Fruit fly (Drosophila melanogaster) whole organism, embryonic: ENCODE results near the gene Herc4.

Source experiments
- ATbp ChIP-seq: fragments of 200-800 bp; sonication (Bioruptor generic); optimal IDR thresholded peaks from 2 replicates; lab custom pipeline; 2017; ENCODE audit warnings: missing biosample characterization, mild to moderate bottlenecking, missing genetic modification characterization, missing genetic modification reagents
- CG10366 ChIP-seq: fragments of 200-800 bp; sonication (Bioruptor generic); IDR thresholded peaks from 2 replicates; pipeline ENCODE4 v1.3.6; 2022; ENCODE audit warnings: missing biosample characterization, missing genetic modification characterization
- CG12391 ChIP-seq: fragments of 200-800 bp; sonication (Bioruptor generic); optimal IDR thresholded peaks from 3 replicates; lab custom pipeline; 2018; ENCODE audit warnings: missing biosample characterization, mild to moderate bottlenecking, missing genetic modification characterization, moderate library complexity
- CG12769 ChIP-seq: fragments of 200-800 bp; sonication (Bioruptor generic); optimal IDR thresholded peaks from 2 replicates; lab custom pipeline; 2019; ENCODE audit warnings: missing biosample characterization, mild to moderate bottlenecking, missing genetic modification characterization, moderate library complexity
- CG1602 ChIP-seq: fragments of 200-800 bp; sonication (Bioruptor generic); optimal IDR thresholded peaks from 3 replicates; lab custom pipeline; 2016; ENCODE audit warnings: missing biosample characterization, missing genetic modification characterization
- CG17328 ChIP-seq: fragments of 200-800 bp; sonication (Bioruptor generic); IDR thresholded peaks from 2 replicates; pipeline ENCODE4 v1.3.6; 2022; ENCODE audit warnings: missing biosample characterization, missing genetic modification characterization
- CG17385 ChIP-seq: fragments of 200-800 bp; sonication (Bioruptor generic); optimal IDR thresholded peaks from 3 replicates; lab custom pipeline; 2018; ENCODE audit warnings: missing biosample characterization, mild to moderate bottlenecking, missing genetic modification characterization
- CG17802 ChIP-seq: fragments of 200-800 bp; sonication (Bioruptor generic); optimal IDR thresholded peaks from 2 replicates; lab custom pipeline; 2018; ENCODE audit warnings: missing biosample characterization, mild to moderate bottlenecking, missing genetic modification characterization, moderate library complexity
- CG1832 ChIP-seq: fragments of 200-800 bp; sonication (Bioruptor generic); optimal IDR thresholded peaks from 2 replicates; lab custom pipeline; 2017; ENCODE audit warnings: missing biosample characterization, mild to moderate bottlenecking, missing genetic modification characterization, inconsistent platforms
- CG2129 ChIP-seq: fragments of 200-800 bp; sonication (Bioruptor generic); IDR thresholded peaks from 2 replicates; pipeline ENCODE4 v1.3.6; 2022; ENCODE audit warnings: missing biosample characterization, missing genetic modification characterization; ENCODE audit not compliant: partially characterized antibody
- CG3163 ChIP-seq: fragments of 200-800 bp; sonication (Bioruptor generic); optimal IDR thresholded peaks from 3 replicates; lab custom pipeline; 2016; ENCODE audit warnings: missing biosample characterization, missing genetic modification characterization
- CG6254 ChIP-seq: fragments of 200-800 bp; sonication (Bioruptor generic); optimal IDR thresholded peaks from 3 replicates; lab custom pipeline; 2017; ENCODE audit warnings: mild to moderate bottlenecking, missing biosample characterization, missing genetic modification reagents, missing genetic modification characterization
- CG6854 ChIP-seq: fragments of 200-800 bp; sonication (Bioruptor generic); optimal IDR thresholded peaks from 3 replicates; lab custom pipeline; 2017; ENCODE audit warnings: missing biosample characterization, mild to moderate bottlenecking, missing genetic modification characterization
- CG8924 ChIP-seq: fragments of 200-800 bp; optimal IDR thresholded peaks from 3 replicates; lab custom pipeline; 2019; ENCODE audit warnings: missing biosample characterization, mild to moderate bottlenecking, missing genetic modification characterization, moderate library complexity
- CoRest ChIP-seq: fragments of 200-800 bp; sonication (Bioruptor generic); optimal IDR thresholded peaks from 3 replicates; lab custom pipeline; 2018; ENCODE audit warnings: missing biosample characterization, mild to moderate bottlenecking, missing genetic modification characterization, moderate library complexity
- CrebB ChIP-seq: fragments of 200-800 bp; sonication (Bioruptor generic); optimal IDR thresholded peaks from 3 replicates; lab custom pipeline; 2018; ENCODE audit warnings: missing biosample characterization, mild to moderate bottlenecking, missing genetic modification characterization
- Dek ChIP-seq: fragments of 200-800 bp; sonication (Bioruptor generic); optimal IDR thresholded peaks from 3 replicates; lab custom pipeline; 2019; ENCODE audit warnings: missing biosample characterization, mild to moderate bottlenecking, missing genetic modification characterization, moderate library complexity
- Doc3 ChIP-seq: fragments of 200-800 bp; sonication (Bioruptor generic); IDR thresholded peaks from 3 replicates; pipeline ENCODE4 v1.3.6; 2022; ENCODE audit warnings: missing biosample characterization, missing genetic modification characterization; ENCODE audit not compliant: partially characterized antibody
- Fer3 ChIP-seq: fragments of 200-800 bp; sonication (Bioruptor generic); optimal IDR thresholded peaks from 2 replicates; lab custom pipeline; 2018; ENCODE audit warnings: missing biosample characterization, mild to moderate bottlenecking, missing genetic modification characterization, moderate library complexity
- Gsc ChIP-seq: fragments of 200-800 bp; sonication (Bioruptor generic); IDR thresholded peaks from 2 replicates; pipeline ENCODE4 v1.3.6; 2022; ENCODE audit warnings: missing biosample characterization, missing genetic modification characterization
- H15 ChIP-seq: fragments of 200-800 bp; sonication (Bioruptor generic); IDR thresholded peaks from 3 replicates; pipeline ENCODE4 v1.3.6; 2022; ENCODE audit warnings: missing biosample characterization, missing genetic modification characterization
- Max ChIP-seq: fragments of 200-800 bp; sonication (Bioruptor generic); optimal IDR thresholded peaks from 2 replicates; lab custom pipeline; 2016; ENCODE audit warnings: missing biosample characterization, mild to moderate bottlenecking, missing genetic modification characterization
- Nf-YB ChIP-seq: fragments of 200-800 bp; sonication (Bioruptor generic); optimal IDR thresholded peaks from 3 replicates; lab custom pipeline; 2019; ENCODE audit warnings: missing biosample characterization, mild to moderate bottlenecking, missing genetic modification characterization, moderate library complexity
- Nf-YC ChIP-seq: fragments of 200-800 bp; optimal IDR thresholded peaks from 3 replicates; lab custom pipeline; 2019; ENCODE audit warnings: missing biosample characterization, mild to moderate bottlenecking, missing genetic modification characterization, moderate library complexity
- Sin3A ChIP-seq: fragments of >200 bp; optimal IDR thresholded peaks from 2 replicates; lab custom pipeline; 2018
- Sry-δ ChIP-seq: fragments of 200-800 bp; sonication (Bioruptor generic); optimal IDR thresholded peaks from 2 replicates; lab custom pipeline; 2016; ENCODE audit warnings: missing biosample characterization, missing genetic modification characterization
- abd-A ChIP-seq: fragments of 200-800 bp; sonication (Bioruptor generic); optimal IDR thresholded peaks from 3 replicates; lab custom pipeline; 2019; ENCODE audit warnings: missing biosample characterization, mild to moderate bottlenecking, missing genetic modification characterization, moderate library complexity
- cg ChIP-seq: fragments of 200-800 bp; sonication (Bioruptor generic); optimal IDR thresholded peaks from 3 replicates; lab custom pipeline; 2019; ENCODE audit warnings: missing biosample characterization, mild to moderate bottlenecking, missing genetic modification characterization, moderate library complexity
- ci ChIP-seq: fragments of 200-800 bp; sonication (Bioruptor generic); IDR thresholded peaks from 3 replicates; pipeline ENCODE4 v1.3.6; 2022; ENCODE audit warnings: missing biosample characterization, missing genetic modification characterization
- disco-r ChIP-seq: fragments of 200-800 bp; sonication (Bioruptor generic); optimal IDR thresholded peaks from 2 replicates; lab custom pipeline; 2016; ENCODE audit warnings: missing biosample characterization, missing genetic modification characterization
- esg ChIP-seq: fragments of 200-800 bp; sonication (Bioruptor generic); conservative IDR thresholded peaks from 2 replicates; pipeline ENCODE4 v1.3.6; 2022; ENCODE audit warnings: missing biosample characterization, missing genetic modification characterization
- eve ChIP-seq, 2 experiments: fragments of >200 bp; optimal IDR thresholded peaks; 2 replicates each; lab custom pipeline; 2017; ENCODE audit warnings: missing biosample characterization in 2 of 2, missing genetic modification characterization in 2 of 2
- hb ChIP-seq: fragments of 200-800 bp; sonication (Bioruptor generic); IDR thresholded peaks from 3 replicates; pipeline ENCODE4 v1.3.6; 2022; ENCODE audit warnings: missing biosample characterization, missing genetic modification characterization; ENCODE audit not compliant: partially characterized antibody
- knrl ChIP-seq: fragments of 200-800 bp; sonication (Bioruptor generic); IDR thresholded peaks from 3 replicates; pipeline ENCODE4 v1.3.6; 2022; ENCODE audit warnings: missing biosample characterization, missing genetic modification characterization; ENCODE audit not compliant: partially characterized antibody
- lov ChIP-seq, 2 experiments: fragments of 200-800 bp in 1 of 2; fragments of >200 bp in 1 of 2; sonication (Bioruptor generic) in 1 of 2; IDR thresholded peaks in 1 of 2; optimal IDR thresholded peaks in 1 of 2; 2 replicates in 1 of 2; 3 replicates in 1 of 2; pipeline versions ENCODE4 v1.3.6 to Lab custom; 2017 to 2022; ENCODE audit warnings: missing biosample characterization in 1 of 2, missing genetic modification characterization in 1 of 2
- oc ChIP-seq: fragments of 200-800 bp; sonication (Bioruptor generic); optimal IDR thresholded peaks from 2 replicates; lab custom pipeline; 2018; ENCODE audit warnings: missing biosample characterization, mild to moderate bottlenecking, missing genetic modification characterization, moderate library complexity
- peb ChIP-seq: fragments of 200-800 bp; sonication (Bioruptor generic); IDR thresholded peaks from 2 replicates; pipeline ENCODE4 v1.3.6; 2022; ENCODE audit warnings: missing biosample characterization, missing genetic modification characterization
- pfk ChIP-seq: fragments of 200-800 bp; sonication (Bioruptor generic); optimal IDR thresholded peaks from 2 replicates; lab custom pipeline; 2018; ENCODE audit warnings: missing biosample characterization, mild to moderate bottlenecking, missing genetic modification characterization, moderate library complexity
- ro ChIP-seq: fragments of 200-800 bp; sonication (Bioruptor generic); IDR thresholded peaks from 2 replicates; pipeline ENCODE4 v1.3.6; 2022; ENCODE audit warnings: missing biosample characterization, missing genetic modification characterization
- row ChIP-seq: fragments of 200-800 bp; sonication (Bioruptor generic); IDR thresholded peaks from 3 replicates; pipeline ENCODE4 v1.3.6; 2022; ENCODE audit warnings: missing biosample characterization, missing genetic modification characterization
- sqz ChIP-seq: fragments of 200-800 bp; sonication (Bioruptor generic); optimal IDR thresholded peaks from 3 replicates; lab custom pipeline; 2018; ENCODE audit warnings: missing biosample characterization, mild to moderate bottlenecking, missing genetic modification characterization
- stwl ChIP-seq: fragments of 200-800 bp; sonication (Bioruptor generic); optimal IDR thresholded peaks from 3 replicates; lab custom pipeline; 2018; ENCODE audit warnings: missing biosample characterization, mild to moderate bottlenecking, missing genetic modification characterization, moderate library complexity
- tna ChIP-seq: fragments of 200-800 bp; sonication (Bioruptor generic); IDR thresholded peaks from 2 replicates; pipeline ENCODE4 v1.3.6; 2022; ENCODE audit warnings: missing biosample characterization, missing genetic modification characterization; ENCODE audit not compliant: partially characterized antibody
- usp ChIP-seq: fragments of >200 bp; optimal IDR thresholded peaks from 2 replicates; lab custom pipeline; 2017; ENCODE audit warnings: missing biosample characterization, missing genetic modification characterization
- wdn ChIP-seq: fragments of 200-800 bp; sonication (Bioruptor generic); IDR thresholded peaks from 2 replicates; pipeline ENCODE4 v1.3.6; 2022; ENCODE audit warnings: missing biosample characterization, missing genetic modification characterization
- wek ChIP-seq: fragments of 200-800 bp; sonication (Bioruptor generic); optimal IDR thresholded peaks from 3 replicates; lab custom pipeline; 2018; ENCODE audit warnings: missing biosample characterization, mild to moderate bottlenecking, missing genetic modification characterization, moderate library complexity
- zen2 ChIP-seq: fragments of 200-800 bp; sonication (Bioruptor generic); IDR thresholded peaks from 3 replicates; pipeline ENCODE4 v1.3.6; 2022; ENCODE audit warnings: missing biosample characterization, missing genetic modification characterization; ENCODE audit not compliant: partially characterized antibody

Herc4 gene

dm6 chr3L:1323136-1323535, 9.6 kb downstream of the Herc4 start (continued):
- peak; percentile 68 for TF ChIP-seq peb (GFP tag; lab: Robert Waterston, UW)
- peak; percentile 68 for TF ChIP-seq CG1602
- no peak for TF ChIP-seq knrl (GFP tag; lab: Robert Waterston, UW)
- no peak for TF ChIP-seq stwl
- no peak for TF ChIP-seq pfk
- TF ChIP-seq zen2: no peak
- TF ChIP-seq Nf-YB (GFP tag; lab: Kevin White, UChicago): peak; percentile 59
- peak; percentile 61; the same call in 1 of the 2 replicates for TF ChIP-seq CG10366 (GFP tag; lab: Robert Waterston, UW)
- TF ChIP-seq ro (GFP tag; lab: Robert Waterston, UW): no peak
- no peak for TF ChIP-seq abd-A (tag; lab: Kevin White, UChicago)
- TF ChIP-seq CG1832: no peak
- TF ChIP-seq Sry-δ: peak; percentile 29
- peak; percentile 66; the same call in 2 of the 3 replicates for TF ChIP-seq H15 (GFP tag; lab: Robert Waterston, UW)
- peak; percentile 56 for TF ChIP-seq CG17802 (tag; lab: Kevin White, UChicago)
- no peak for TF ChIP-seq lov (optimal IDR thresholded peaks at IDR 0.05; lab: Kevin White, UChicago)
- peak; percentile 44; the same call in 1 of the 3 replicates for TF ChIP-seq lov (GFP tag; IDR thresholded peaks at IDR 0.05; lab: Robert Waterston, UW)
- peak; percentile 70 for TF ChIP-seq ci
- TF ChIP-seq oc (tag; lab: Kevin White, UChicago): peak; percentile 77
- peak; percentile 78 for TF ChIP-seq CG8924
- no peak for TF ChIP-seq eve (GFP tag; optimal IDR thresholded peaks at IDR 0.05; lab: Kevin White, UChicago)
- TF ChIP-seq Sin3A: no peak
- TF ChIP-seq Doc3 (GFP tag; lab: Robert Waterston, UW): no peak
- TF ChIP-seq esg (GFP tag; lab: Robert Waterston, UW): peak; percentile 62
- TF ChIP-seq tna: no peak
- TF ChIP-seq CG2129 (GFP tag; lab: Robert Waterston, UW): no peak
- no peak for TF ChIP-seq wek
- TF ChIP-seq disco-r (GFP tag; lab: Kevin White, UChicago): no peak
- no peak for TF ChIP-seq hb
- TF ChIP-seq ATbp (GFP tag; lab: Kevin White, UChicago): peak; percentile 49
- peak; percentile 80 for TF ChIP-seq row (GFP tag; lab: Robert Waterston, UW)
- peak; percentile 69 for TF ChIP-seq CG6254 (GFP tag; lab: Kevin White, UChicago)
- TF ChIP-seq wdn (GFP tag; lab: Robert Waterston, UW): no peak
- TF ChIP-seq usp: no peak
- peak; percentile 80 for TF ChIP-seq CG12391 (tag; lab: Kevin White, UChicago)
- no peak for TF ChIP-seq cg (GFP tag; lab: Kevin White, UChicago)
- TF ChIP-seq CG17385 (GFP tag; lab: Kevin White, UChicago): peak; percentile 73
- TF ChIP-seq CG6854 (GFP tag; lab: Kevin White, UChicago): no peak
- no peak for TF ChIP-seq CrebB (tag; lab: Kevin White, UChicago)
- peak; percentile 78 for TF ChIP-seq CoRest (tag; lab: Kevin White, UChicago)
- peak; percentile 2 for TF ChIP-seq Max (GFP tag; lab: Kevin White, UChicago)
- peak; percentile 51 for TF ChIP-seq sqz (GFP tag; lab: Kevin White, UChicago)
- no peak for TF ChIP-seq Nf-YC (tag; lab: Kevin White, UChicago)
- TF ChIP-seq CG12769: no peak
- no peak for TF ChIP-seq Gsc (GFP tag; lab: Robert Waterston, UW)
- peak; percentile 84 for TF ChIP-seq CG17328 (GFP tag; lab: Robert Waterston, UW)
- TF ChIP-seq CG3163: peak; percentile 54
- no peak for TF ChIP-seq Dek (tag; lab: Kevin White, UChicago)
- TF ChIP-seq Fer3 (tag; lab: Kevin White, UChicago): peak; percentile 40
